Worm (Caenorhabditis elegans): ENCODE measurements around the gene nhr-109.

The nhr-109 gene

DNA sequence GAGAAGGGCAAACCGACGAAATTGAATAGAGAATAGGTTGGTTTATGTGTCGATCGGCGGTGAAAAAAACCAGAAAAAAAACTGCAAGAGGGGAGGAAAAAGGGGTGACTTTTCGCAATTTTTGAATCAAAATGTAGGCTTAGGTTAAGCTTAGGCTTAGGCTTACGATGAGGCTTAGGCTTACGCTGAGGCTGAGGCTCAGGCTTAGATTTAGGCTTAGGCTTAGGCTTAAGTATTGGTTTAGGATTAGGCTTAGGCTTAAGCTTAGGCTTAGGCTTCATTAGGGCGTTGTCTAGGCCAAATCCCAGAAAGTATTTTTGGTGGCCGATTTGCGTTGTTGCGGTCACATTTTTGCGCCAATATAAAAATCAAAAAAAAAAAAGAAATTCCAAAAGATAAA, 21.7 kb downstream of the nhr-109 start:
- TF ChIP-seq unc-62 (GFP tag; optimal IDR thresholded peaks at IDR 0.05): no peak

DNA sequence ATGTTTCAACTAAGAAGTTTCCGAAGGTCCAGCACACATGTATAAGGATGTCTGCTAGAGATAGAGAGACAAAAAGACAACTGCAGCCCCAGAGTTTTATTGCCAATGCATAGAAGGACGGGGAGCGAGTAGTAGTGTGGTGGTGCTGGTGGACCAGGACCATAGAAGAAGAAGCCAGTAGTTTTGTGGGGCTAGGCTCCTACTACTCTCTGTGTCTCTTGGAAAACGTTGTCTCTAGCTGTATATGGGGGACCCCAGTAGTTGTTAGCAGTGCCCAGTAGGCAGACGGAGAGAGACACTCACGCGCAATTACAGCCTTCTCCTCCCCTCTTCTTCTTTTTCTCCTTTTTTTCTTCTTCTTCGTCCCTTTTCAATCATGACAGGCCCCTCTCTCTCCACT, 22.9 kb downstream of the nhr-109 start:
- no peak for TF ChIP-seq unc-62 (GFP tag; optimal IDR thresholded peaks at IDR 0.05)

- no peak for TF ChIP-seq unc-62 (GFP tag; optimal IDR thresholded peaks at IDR 0.05)
These were observed 27.1 kb downstream of the nhr-109 start for ce11 chrII:4460297-4460696.

DNA sequence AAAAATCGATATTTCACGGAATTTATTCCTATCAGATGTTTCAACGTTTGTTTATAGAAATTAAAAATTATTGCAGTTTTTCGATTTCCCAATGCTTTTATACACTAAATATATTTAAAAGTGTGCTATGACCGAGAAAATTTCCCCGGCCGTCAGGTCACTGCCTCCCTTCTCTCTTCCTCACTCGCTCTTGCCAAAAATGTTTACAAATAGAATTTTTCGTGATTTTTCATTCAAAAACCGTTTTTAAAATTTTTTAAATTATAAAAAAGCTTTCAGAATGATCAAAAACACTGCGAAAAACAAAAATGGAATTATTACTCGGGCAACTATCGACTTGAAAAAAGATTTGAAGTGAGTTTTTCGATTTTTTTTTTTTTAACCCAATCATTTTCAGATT, 27.7 kb downstream of the nhr-109 start, which contains the start of the genes T12C9.7 and vps-18:
TSS of gene T12C9.7 (minus strand) at position 101 of the 400 bp plus-strand sequence.
TSS of gene vps-18 (plus strand) at position 280 of the 400 bp plus-strand sequence.
- TF ChIP-seq unc-62 (GFP tag; optimal IDR thresholded peaks at IDR 0.05): no peak

- no peak for TF ChIP-seq unc-62 (GFP tag; optimal IDR thresholded peaks at IDR 0.05)
These were observed 29.7 kb downstream of the nhr-109 start for ce11 chrII:4462842-4463241.

- no peak for TF ChIP-seq unc-62 (GFP tag; optimal IDR thresholded peaks at IDR 0.05)
These were observed 34.7 kb downstream of the nhr-109 start, which contains the start of gene W06B4.2 for ce11 chrII:4467869-4468268. Gene W06B4.2 (plus strand): TSS chrII:4468169.

DNA sequence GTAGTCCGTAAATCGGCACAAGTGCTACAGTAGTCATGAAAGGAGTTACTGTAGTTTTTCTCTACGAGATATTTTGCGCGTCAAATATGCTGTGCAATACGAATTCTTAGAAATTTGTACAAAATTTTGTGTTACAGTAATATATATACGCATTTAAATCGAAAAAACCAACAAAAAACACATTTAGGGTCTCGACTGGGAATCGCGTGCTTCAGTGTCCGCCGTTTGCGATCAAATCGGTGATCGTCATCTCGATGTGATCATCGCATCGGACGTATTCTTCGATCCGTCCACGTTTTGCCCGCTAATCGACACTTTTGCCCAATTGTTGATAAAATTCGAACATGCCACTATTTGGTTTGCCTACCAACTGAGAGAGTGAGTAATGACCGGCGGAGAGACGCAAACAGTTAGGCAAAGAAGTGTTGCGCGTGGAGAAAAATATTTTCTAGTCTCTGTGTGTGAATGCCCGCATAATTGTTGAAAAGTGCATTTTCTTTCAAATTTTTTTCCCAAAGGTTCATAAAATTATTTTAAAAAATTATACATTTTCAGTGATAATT, 35.8 kb downstream of the nhr-109 start:
- TF ChIP-seq unc-62 (GFP tag; optimal IDR thresholded peaks at IDR 0.05): no peak

DNA sequence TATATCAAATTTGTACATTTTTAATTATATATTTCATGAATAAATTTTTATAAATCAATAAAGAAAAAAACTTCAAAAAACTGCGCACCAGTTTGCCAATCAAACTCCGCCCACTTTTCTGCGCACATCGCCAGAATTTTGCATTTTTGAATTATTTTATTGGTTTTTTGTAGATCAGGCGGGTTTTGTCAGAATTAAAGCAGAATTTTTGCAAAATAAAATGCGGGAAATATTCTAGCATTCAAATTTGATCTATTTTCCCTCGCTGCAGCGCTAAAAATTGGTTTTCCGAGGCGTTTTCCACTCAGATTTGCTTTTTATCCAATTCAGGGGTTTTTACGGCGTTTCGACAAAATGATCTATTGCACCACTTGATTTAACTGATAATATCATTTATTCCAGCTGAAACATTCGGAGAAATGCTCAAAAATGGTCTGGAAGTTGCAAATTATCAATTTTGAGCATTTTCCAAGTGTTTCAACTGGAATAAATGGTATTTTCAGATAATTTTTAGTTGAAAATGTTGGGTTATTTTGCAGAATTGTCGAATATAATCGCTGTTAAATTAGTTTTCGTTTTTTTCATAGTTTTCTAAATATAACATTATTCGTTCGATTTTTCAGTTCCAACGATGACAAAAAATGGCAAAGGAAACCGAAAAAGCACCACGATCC, 37.9 kb downstream of the nhr-109 start, which contains the start of gene W06B4.1:
TSS of gene W06B4.1 (plus strand) at position 624 of the 674 bp plus-strand sequence.
- no peak for TF ChIP-seq unc-62 (GFP tag; optimal IDR thresholded peaks at IDR 0.05)

ce11 chrII:4474005-4474655, 41.0 kb downstream of the nhr-109 start:
- no peak for TF ChIP-seq unc-62 (GFP tag; optimal IDR thresholded peaks at IDR 0.05)

DNA sequence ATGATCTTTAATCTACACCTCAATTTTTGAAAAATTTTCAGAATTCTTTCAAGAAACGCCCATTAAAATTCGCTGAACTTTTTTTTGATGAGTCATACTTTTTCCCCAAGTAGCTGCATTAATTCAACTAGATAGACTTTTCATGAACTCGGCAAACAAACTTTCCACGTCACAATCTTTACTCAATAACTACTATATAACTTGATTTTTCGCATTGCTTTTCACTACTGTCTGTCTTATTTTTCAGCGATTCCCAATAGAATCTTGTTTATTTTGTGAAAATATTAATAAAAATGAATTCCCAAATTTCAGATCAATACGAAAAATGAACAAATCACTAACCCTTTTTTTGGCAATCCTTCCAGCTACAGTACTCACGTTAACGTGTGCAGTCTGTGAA, 45.1 kb downstream of the nhr-109 start, which contains the start of gene T05C1.1:
TSS of gene T05C1.1 (plus strand) at position 301 of the 400 bp plus-strand sequence.
- no peak for TF ChIP-seq unc-62 (GFP tag; optimal IDR thresholded peaks at IDR 0.05)

- TF ChIP-seq unc-62 (GFP tag; optimal IDR thresholded peaks at IDR 0.05): no peak
These were observed 48.9 kb downstream of the nhr-109 start, which contains the start of gene T05C1.2 for ce11 chrII:4482021-4482420. Gene T05C1.2 (minus strand): TSS chrII:4482121.
